Worm (Caenorhabditis elegans) whole organism, dauer: ENCODE measurements around the gene F53F4.16.

Experiments used
- unc-62 ChIP-seq: sonication (generic microtip); optimal IDR thresholded peaks from 2 replicates; lab custom pipeline; 2017; ENCODE audit warnings: missing biosample characterization, missing genetic modification reagents, missing genetic modification characterization

Gene F53F4.16

ce11 chrV:13653713-13654393, 32.2 kb upstream of the F53F4.16 start, which contains the start of gene lpin-1:
Gene lpin-1, minus strand, starts transcription at chrV:13654129.
- TF ChIP-seq unc-62 (GFP tag; lab: Kevin White, UChicago): no peak

DNA sequence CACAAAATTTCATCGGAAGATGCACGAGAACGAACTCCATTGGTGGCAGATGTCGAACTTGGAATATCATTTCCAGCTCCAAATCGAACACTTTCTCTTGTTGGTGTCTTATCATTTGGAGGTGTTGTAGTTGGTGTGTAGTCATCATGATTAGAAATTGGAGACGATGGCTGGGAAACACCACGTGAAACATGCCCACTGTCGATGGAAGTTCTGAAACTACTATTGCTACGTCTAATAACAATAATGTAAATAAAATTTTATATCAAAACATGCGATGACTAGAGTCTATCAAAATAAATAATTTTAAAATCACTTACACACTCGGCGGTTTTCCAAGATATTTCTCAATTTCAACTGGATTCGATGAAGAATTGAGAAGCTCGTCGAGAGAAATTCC, 30.7 kb upstream of the F53F4.16 start:
- TF ChIP-seq unc-62 (GFP tag; lab: Kevin White, UChicago): no peak

- TF ChIP-seq unc-62 (GFP tag; lab: Kevin White, UChicago): no peak
These were observed 29.2 kb upstream of the F53F4.16 start for ce11 chrV:13650800-13651199.

- TF ChIP-seq unc-62 (GFP tag; lab: Kevin White, UChicago): no peak
These were observed 28.2 kb upstream of the F53F4.16 start, which contains the start of gene H37A05.4 for ce11 chrV:13649730-13650349. Gene H37A05.4, minus strand, starts transcription at chrV:13649780.

DNA sequence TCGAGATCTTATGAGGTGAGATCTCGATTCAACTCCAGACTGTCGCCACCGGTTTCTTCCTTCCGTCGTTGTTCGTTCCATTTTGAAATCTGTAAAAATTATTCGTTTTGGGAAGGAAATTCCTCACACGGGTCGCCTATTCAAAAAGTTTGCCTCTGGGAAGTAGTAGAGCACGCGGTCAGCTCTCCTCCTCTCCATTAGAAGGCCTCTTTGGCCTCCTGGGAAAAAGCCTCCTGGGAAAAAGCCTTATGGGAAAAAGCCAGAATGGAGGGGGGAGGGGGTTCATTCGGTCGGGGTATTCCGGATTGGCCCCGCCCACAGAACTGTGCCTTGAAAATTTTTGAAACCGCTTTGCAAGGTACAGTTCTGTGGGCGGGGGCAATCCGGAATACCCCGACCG, 26.0 kb upstream of the F53F4.16 start:
- no peak for TF ChIP-seq unc-62 (GFP tag; lab: Kevin White, UChicago)

- TF ChIP-seq unc-62 (GFP tag; lab: Kevin White, UChicago): no peak
These were observed 25.6 kb upstream of the F53F4.16 start for ce11 chrV:13647185-13647584.

ce11 chrV:13645848-13646578, 24.4 kb upstream of the F53F4.16 start:
- TF ChIP-seq unc-62 (GFP tag; lab: Kevin White, UChicago): no peak

ce11 chrV:13638040-13638439, 16.4 kb upstream of the F53F4.16 start:
- no peak for TF ChIP-seq unc-62 (GFP tag; lab: Kevin White, UChicago)

DNA sequence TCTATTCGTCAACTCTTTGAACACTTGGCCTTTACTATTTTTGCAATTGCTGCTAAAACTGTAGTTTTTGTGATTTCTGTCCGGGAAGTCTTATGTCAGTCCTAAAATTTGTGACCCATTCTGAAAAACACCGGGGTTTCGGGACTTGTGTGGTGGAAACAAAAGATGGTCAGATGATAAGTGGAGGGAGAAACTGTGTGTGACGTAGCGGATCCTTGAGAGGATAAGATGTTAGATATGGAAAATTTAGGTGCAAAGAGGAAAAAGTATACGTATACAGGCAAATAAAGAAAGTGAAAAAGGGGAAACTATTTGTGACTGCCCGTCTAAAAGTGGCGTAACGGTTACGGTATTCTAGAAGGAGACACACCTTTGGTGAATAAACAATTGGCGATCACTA, 14.8 kb upstream of the F53F4.16 start:
- TF ChIP-seq unc-62 (GFP tag; lab: Kevin White, UChicago): no peak

ce11 chrV:13634149-13634548, 12.5 kb upstream of the F53F4.16 start, which contains the start of gene H37A05.2:
Gene H37A05.2, minus strand, starts transcription at chrV:13634249.
- no peak for TF ChIP-seq unc-62 (GFP tag; lab: Kevin White, UChicago)

DNA sequence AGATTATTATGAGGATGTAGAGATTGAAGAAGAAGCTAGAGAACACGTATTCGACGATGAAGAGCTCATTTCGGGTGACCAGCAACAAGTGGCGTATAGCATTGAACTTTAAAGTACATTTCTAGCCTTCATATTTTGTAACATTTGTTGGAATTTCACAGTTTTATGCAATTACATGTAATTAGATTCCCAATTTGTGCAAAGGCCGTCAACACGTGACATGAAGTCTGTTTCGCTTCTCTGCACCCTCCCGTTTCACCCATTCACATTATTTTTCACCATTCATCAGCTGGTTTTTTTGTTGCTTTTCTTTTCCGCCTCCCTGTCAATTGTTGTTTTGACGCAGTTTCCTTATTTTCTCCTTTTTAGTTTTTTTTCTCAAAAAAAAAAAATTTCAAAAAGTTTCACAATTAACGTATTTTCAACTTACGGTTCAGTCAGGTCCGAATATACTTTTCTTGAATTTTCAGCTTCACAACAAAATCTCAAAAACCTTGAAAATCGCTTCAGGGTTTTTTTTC, 5.5 kb upstream of the F53F4.16 start, which contains the start of gene sde-2:
sde-2 (plus strand) TSS at position 471 of the 521 bp plus-strand sequence.
- TF ChIP-seq unc-62 (GFP tag; lab: Kevin White, UChicago): no peak

ce11 chrV:13625517-13626097, 4.0 kb upstream of the F53F4.16 start, which contains the start of the genes nduv-2 and F53F4.12:
Gene nduv-2, minus strand, starts transcription at chrV:13625567.
Gene F53F4.12, plus strand, starts transcription at chrV:13626047.
- TF ChIP-seq unc-62 (GFP tag; lab: Kevin White, UChicago): no peak

DNA sequence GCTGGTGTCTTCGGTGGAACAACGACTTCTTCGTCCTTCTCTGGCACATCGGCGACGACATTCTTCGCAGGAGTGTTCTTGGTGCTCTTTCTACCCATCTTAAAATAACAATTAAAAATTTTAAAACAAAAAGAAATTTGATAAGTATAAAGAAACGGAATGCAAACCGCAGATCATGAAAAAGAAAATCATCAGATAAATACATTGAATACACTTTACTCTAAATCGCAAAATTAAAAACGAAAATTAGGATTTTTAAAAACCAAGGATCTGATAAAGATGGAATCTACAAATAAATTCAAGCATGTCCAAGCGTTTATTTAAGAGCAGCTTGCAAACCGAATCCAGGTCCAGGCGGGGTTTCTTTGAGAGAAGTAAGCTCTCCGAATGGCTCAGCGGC, 2.8 kb upstream of the F53F4.16 start, which contains the start of gene F53F4.11:
F53F4.11 (minus strand) TSS at position 101 of the 400 bp plus-strand sequence.
- no peak for TF ChIP-seq unc-62 (GFP tag; lab: Kevin White, UChicago)

DNA sequence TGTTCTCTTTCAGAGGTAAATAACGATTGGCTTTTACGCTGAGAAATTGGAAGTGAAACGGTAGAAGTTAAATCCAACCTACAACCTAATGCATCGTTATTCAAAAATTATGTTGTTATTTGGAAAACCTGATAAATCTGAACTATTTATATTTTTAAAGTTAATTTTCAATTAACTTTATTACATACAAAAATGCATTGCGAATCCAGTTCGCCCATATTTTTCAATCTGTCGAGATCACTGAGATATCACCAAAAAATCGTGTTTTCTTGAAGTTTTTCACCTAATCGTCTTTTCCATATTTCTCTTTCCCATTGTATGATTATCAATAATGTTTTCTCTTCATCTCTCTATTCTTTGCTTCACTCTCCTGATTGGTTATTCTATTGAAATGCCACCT, 944 bp downstream of the F53F4.16 start, which contains the start of gene F53F4.15:
F53F4.15 (plus strand) TSS at position 301 of the 400 bp plus-strand sequence.
- TF ChIP-seq unc-62 (GFP tag; lab: Kevin White, UChicago): no peak

ce11 chrV:13619752-13620151, 1.9 kb downstream of the F53F4.16 start, which contains the start of gene srd-11:
Gene srd-11, minus strand, starts transcription at chrV:13619852.
- TF ChIP-seq unc-62 (GFP tag; lab: Kevin White, UChicago): no peak
